Fruit fly (Drosophila melanogaster) whole organism, adult: ENCODE data around the gene CG8188.

Source experiments
- CG11617 ChIP-seq: fragments of 200-800 bp; sonication (Bioruptor generic); optimal IDR thresholded peaks from 2 replicates; lab custom pipeline; 2017; ENCODE audit warnings: mild to moderate bottlenecking, missing biosample characterization, missing genetic modification reagents, missing genetic modification characterization
- CG12768 ChIP-seq: fragments of 200-800 bp; sonication (Bioruptor generic); optimal IDR thresholded peaks from 2 replicates; lab custom pipeline; 2017; ENCODE audit warnings: missing biosample characterization, missing genetic modification characterization, mild to moderate bottlenecking, moderate library complexity, missing genetic modification reagents
- CG33017 ChIP-seq: fragments of 200-800 bp; sonication (Bioruptor generic); optimal IDR thresholded peaks from 2 replicates; lab custom pipeline; 2018; ENCODE audit warnings: missing biosample characterization, mild to moderate bottlenecking, missing genetic modification characterization, moderate library complexity
- CG7101 ChIP-seq: fragments of 200-800 bp; sonication (Bioruptor generic); optimal IDR thresholded peaks from 2 replicates; lab custom pipeline; 2018; ENCODE audit warnings: missing biosample characterization, mild to moderate bottlenecking, missing genetic modification characterization, moderate library complexity
- Clk ChIP-seq: fragments of 200-800 bp; sonication (Bioruptor generic); optimal IDR thresholded peaks from 2 replicates; lab custom pipeline; 2017; ENCODE audit warnings: missing biosample characterization, missing genetic modification characterization
- cic ChIP-seq: fragments of 200-800 bp; sonication (Bioruptor generic); optimal IDR thresholded peaks from 2 replicates; lab custom pipeline; 2017; ENCODE audit warnings: missing biosample characterization, mild to moderate bottlenecking, missing genetic modification characterization, moderate library complexity
- kay ChIP-seq: fragments of 200-800 bp; sonication (Bioruptor generic); peaks from one replicate; lab custom pipeline; 2016; ENCODE audit warnings: missing biosample characterization, missing genetic modification characterization, borderline replicate concordance
- ovo ChIP-seq: fragments of 200-800 bp; sonication (Bioruptor generic); optimal IDR thresholded peaks from 2 replicates; lab custom pipeline; 2016; ENCODE audit warnings: missing biosample characterization, missing genetic modification characterization

dm6 chrX:17692729-17693128, 10.1 kb downstream of the CG8188 start:
- TF ChIP-seq CG33017 (tag; lab: Kevin White, UChicago) = no peak
- TF ChIP-seq CG7101 (tag; lab: Kevin White, UChicago) = no peak
- no peak for TF ChIP-seq CG12768 (GFP tag; lab: Kevin White, UChicago)
- no peak for TF ChIP-seq kay
- no peak for TF ChIP-seq cic (GFP tag; lab: Kevin White, UChicago)
- no peak for TF ChIP-seq ovo (GFP tag; lab: Kevin White, UChicago)
- TF ChIP-seq Clk (GFP tag; lab: Kevin White, UChicago) = no peak
- no peak for TF ChIP-seq CG11617
